Worm (Caenorhabditis elegans) whole organism, L1 larva: ENCODE data around the gene tgt-1.

Experiments used
- aly-2 ChIP-seq: fragments of 150-350 bp; optimal IDR thresholded peaks from 2 replicates; lab custom pipeline; 2014; ENCODE audit warnings: missing biosample characterization, missing genetic modification characterization
- dpl-1 ChIP-seq, 3 experiments: fragments of 150-350 bp in 2 of 3; sonication (generic microtip) in 1 of 3; optimal IDR thresholded peaks; 2 replicates each; lab custom pipeline; 2014 to 2017; ENCODE audit warnings: missing biosample characterization in 3 of 3, missing genetic modification characterization in 3 of 3, missing genetic modification reagents in 3 of 3
- fkh-10 ChIP-seq: sonication (generic microtip); optimal IDR thresholded peaks from 2 replicates; lab custom pipeline; 2017; ENCODE audit warnings: missing biosample characterization, missing genetic modification reagents, missing genetic modification characterization
- isw-1 ChIP-seq: fragments of 200-800 bp; sonication (Bioruptor generic); IDR thresholded peaks from 2 replicates; pipeline ENCODE4 v1.3.6; 2022; ENCODE audit warnings: missing genetic modification characterization, missing compliant biosample characterization
- lin-14 ChIP-seq: fragments of 200-800 bp; sonication (Bioruptor generic); optimal IDR thresholded peaks from 2 replicates; lab custom pipeline; 2018; ENCODE audit warnings: mild to moderate bottlenecking, missing genetic modification characterization, moderate library complexity, missing compliant biosample characterization
- lin-39 ChIP-seq: fragments of 150-350 bp; optimal IDR thresholded peaks from 2 replicates; lab custom pipeline; 2014; ENCODE audit warnings: missing biosample characterization, missing genetic modification reagents, missing genetic modification characterization
- nhr-12 ChIP-seq: sonication (generic microtip); optimal IDR thresholded peaks from 2 replicates; lab custom pipeline; 2017; ENCODE audit warnings: missing biosample characterization, missing genetic modification characterization
- nhr-237 ChIP-seq: fragments of 150-350 bp; optimal IDR thresholded peaks from 2 replicates; lab custom pipeline; 2014; ENCODE audit warnings: missing biosample characterization, missing genetic modification characterization
- sup-37 ChIP-seq: fragments of 200-800 bp; sonication (Bioruptor generic); optimal IDR thresholded peaks from 2 replicates; lab custom pipeline; 2018; ENCODE audit warnings: mild to moderate bottlenecking, missing genetic modification characterization, missing compliant biosample characterization
- unc-86 ChIP-seq: sonication (generic microtip); optimal IDR thresholded peaks from 2 replicates; lab custom pipeline; 2016; ENCODE audit warnings: missing genetic modification characterization, missing compliant biosample characterization
- zag-1 ChIP-seq: fragments of 150-350 bp; optimal IDR thresholded peaks from 2 replicates; lab custom pipeline; 2014; ENCODE audit warnings: missing biosample characterization, missing genetic modification characterization

DNA sequence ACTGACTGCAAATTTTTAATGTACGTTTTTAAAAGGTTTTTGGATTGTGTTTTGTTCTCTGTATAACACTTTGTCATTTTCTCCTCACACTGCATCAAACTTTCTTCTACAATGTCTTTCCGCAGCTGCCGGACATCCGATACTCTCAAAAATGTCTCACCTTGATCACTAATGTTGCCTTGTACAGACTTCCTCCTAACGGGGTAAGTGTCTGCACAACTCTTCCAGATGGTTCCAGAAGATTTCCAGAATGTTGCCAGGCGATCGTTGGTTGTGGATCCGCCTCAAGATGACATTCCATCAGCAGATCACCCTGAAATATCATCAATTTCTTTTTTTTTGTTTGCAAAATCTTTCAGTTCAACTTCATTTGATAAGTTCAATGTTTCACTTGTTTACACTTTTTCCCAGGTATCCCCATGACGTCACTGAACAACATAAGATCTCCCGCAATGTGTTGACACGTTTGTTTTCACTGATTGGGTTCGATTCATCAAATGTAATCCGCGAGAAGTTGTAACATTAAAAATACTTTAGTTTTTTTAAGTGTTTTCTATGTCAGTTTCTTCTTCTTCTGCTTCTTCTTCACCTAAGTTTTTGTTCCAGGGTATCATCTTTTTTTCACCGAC lies 49.6 kb upstream of the tgt-1 start:
- no peak for TF ChIP-seq unc-86 (tag; lab: Kevin White, UChicago)
- no peak for TF ChIP-seq nhr-12 (tag; lab: Kevin White, UChicago)
- no peak for TF ChIP-seq isw-1 (GFP tag; lab: Robert Waterston, UW)
- no peak for TF ChIP-seq zag-1
- no peak for TF ChIP-seq aly-2 (tag; lab: Kevin White, UChicago)
- no peak for TF ChIP-seq sup-37 (GFP tag; lab: Kevin White, UChicago)
- no peak for TF ChIP-seq fkh-10 (GFP tag; lab: Kevin White, UChicago)
- no peak for TF ChIP-seq dpl-1 (GFP tag; optimal IDR thresholded peaks at IDR 0.05; lab: Kevin White, UChicago)
- TF ChIP-seq lin-39 (tag; lab: Kevin White, UChicago), result no peak
- no peak for TF ChIP-seq nhr-237
- TF ChIP-seq lin-14, result peak; percentile 44
